Worm (Caenorhabditis elegans): Measurements from ENCODE around the gene oac-50.

- no peak for TF ChIP-seq eyg-1 (tag; optimal IDR thresholded peaks at IDR 0.05)
- TF ChIP-seq nfya-1 (tag; optimal IDR thresholded peaks at IDR 0.05) = no peak
- no peak for TF ChIP-seq ttx-3 (tag; optimal IDR thresholded peaks at IDR 0.05)
- no peak for TF ChIP-seq tbx-7 (tag; optimal IDR thresholded peaks at IDR 0.05)
- TF ChIP-seq ama-1 (optimal IDR thresholded peaks at IDR 0.05) = no peak
- no peak for TF ChIP-seq T23F11.4 (GFP tag; optimal IDR thresholded peaks at IDR 0.05)
- TF ChIP-seq rnt-1 (tag; optimal IDR thresholded peaks at IDR 0.05) = no peak
- TF ChIP-seq nhr-232 (tag; optimal IDR thresholded peaks at IDR 0.05) = no peak
- no peak for TF ChIP-seq elt-2 (tag; optimal IDR thresholded peaks at IDR 0.05)
Observed at ce11 chrV:9082350-9082749, 9.0 kb upstream of the oac-50 start.
